Fruit fly (Drosophila melanogaster): Measurements from ENCODE around the gene CG2889.

DNA sequence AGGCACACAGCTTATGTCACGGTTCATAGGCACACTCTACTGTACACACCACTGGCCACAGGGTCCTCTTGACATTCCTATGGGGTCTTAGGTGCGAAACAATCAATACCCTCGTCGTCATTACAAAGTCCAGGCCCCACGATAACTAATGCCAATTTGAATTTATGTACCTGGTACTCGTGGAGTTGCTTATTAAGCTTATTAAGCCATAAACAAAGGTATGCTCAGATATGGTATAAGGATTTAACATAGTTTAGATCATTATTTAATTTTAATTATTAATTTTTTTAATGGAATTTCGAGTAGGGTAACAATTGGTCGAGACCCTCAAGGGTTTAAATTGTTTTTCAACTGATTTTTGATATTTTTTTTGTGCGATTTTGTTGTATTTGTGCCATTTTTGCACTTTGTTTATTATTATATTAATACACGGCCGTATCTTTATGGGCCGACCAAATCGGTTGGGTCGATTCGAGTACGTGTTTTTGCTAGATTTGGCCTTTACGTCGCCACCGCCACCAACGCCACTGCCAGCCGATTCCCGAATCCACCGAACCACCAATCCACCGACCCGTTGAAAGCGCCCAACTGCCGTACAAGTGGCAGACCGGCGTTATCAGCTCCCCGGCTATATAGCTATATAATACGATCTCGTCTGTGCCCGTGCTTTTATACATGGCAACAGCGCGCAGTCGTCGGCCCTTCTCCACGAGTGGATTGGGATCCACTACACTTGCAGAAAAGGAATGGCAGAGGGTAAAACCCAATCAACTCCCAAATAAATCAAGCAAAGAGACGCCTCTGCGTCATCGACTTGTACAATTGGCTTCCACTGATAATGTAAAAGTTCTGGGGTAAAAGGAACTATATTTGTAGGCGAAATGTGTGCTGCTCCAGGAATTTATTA lies 10.7 kb downstream of the CG2889 start:
- TF ChIP-seq CTCF (optimal IDR thresholded peaks at IDR 0.05) (no peak), CG8478 (optimal IDR thresholded peaks at IDR 0.05) (no peak)

All from S2 (cell line).